Fruit fly (Drosophila melanogaster): ENCODE data around the gene CG10513.

dm6 chr3R:25249145-25250141, 27.6 kb downstream of the CG10513 start, which contains the start of gene Nup358:
- TF ChIP-seq CG8478 (optimal IDR thresholded peaks at IDR 0.05) (no peak), EcR (GFP tag; optimal IDR thresholded peaks at IDR 0.05) (no peak)

Data from whole organism.